Worm (Caenorhabditis elegans) whole organism, midembryonic: Measurements from ENCODE around the gene D2062.1.

ENCODE experiments used
- T22C8.4 ChIP-seq: fragments of 200-800 bp; sonication (Bioruptor generic); IDR thresholded peaks from 2 replicates; pipeline ENCODE4 v1.3.6; 2022; ENCODE audit warnings: missing genetic modification characterization, missing compliant biosample characterization
- cog-1 ChIP-seq: sonication (generic microtip); optimal IDR thresholded peaks from 2 replicates; lab custom pipeline; 2016; ENCODE audit warnings: missing genetic modification characterization, missing compliant biosample characterization
- flt-1 ChIP-seq: fragments of 200-800 bp; sonication (Bioruptor generic); IDR thresholded peaks from 2 replicates; pipeline ENCODE4 v1.3.6; 2022; ENCODE audit warnings: missing genetic modification characterization, missing compliant biosample characterization
- klf-2 ChIP-seq: fragments of 200-800 bp; sonication (Bioruptor generic); conservative IDR thresholded peaks from 2 replicates; pipeline ENCODE4 v1.3.6; 2022; ENCODE audit warnings: missing genetic modification reagents, missing genetic modification characterization, missing compliant biosample characterization
- ztf-23 ChIP-seq: fragments of 200-800 bp; sonication (Bioruptor generic); IDR thresholded peaks from 2 replicates; pipeline ENCODE4 v1.3.6; 2022; ENCODE audit warnings: missing genetic modification reagents, missing genetic modification characterization, missing compliant biosample characterization

DNA sequence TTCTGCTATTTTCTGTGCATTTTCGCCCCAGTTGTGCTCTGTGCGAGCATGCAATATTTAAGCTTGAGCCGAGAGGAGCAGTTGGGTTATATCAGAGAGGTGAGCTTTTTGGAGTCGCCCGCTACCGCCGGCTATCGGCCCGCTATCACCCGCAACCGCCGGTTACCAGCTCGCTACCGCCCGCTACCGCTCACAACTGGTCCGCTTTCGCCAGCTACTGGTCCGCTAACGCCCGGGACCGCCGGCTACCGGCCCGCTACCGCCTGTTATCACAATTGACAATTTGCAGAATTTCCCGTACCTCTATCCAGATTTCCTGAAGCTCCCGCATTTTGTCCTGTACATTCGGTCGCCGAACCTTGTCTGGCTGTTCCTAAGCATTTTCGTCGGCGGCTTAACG, 2.9 kb upstream of the D2062.1 start:
- TF ChIP-seq T22C8.4 (no peak), ztf-23 (GFP tag; lab: Robert Waterston, UW) (no peak), flt-1 (GFP tag; lab: Robert Waterston, UW) (peak; percentile 44; the same call in 1 of the 2 replicates), cog-1 (tag; lab: Kevin White, UChicago) (no peak), klf-2 (no peak)
